Fruit fly (Drosophila melanogaster) whole organism, wandering third instar larva: ENCODE measurements around the gene CG10587.

Source experiments
- Abd-B ChIP-seq: fragments of >200 bp; optimal IDR thresholded peaks from 2 replicates; lab custom pipeline; 2017; ENCODE audit warnings: missing biosample characterization, missing genetic modification characterization
- CG9705 ChIP-seq: fragments of 200-800 bp; sonication (Bioruptor generic); optimal IDR thresholded peaks from 2 replicates; lab custom pipeline; 2018; ENCODE audit warnings: missing biosample characterization, mild to moderate bottlenecking, missing genetic modification characterization
- CrebA ChIP-seq: fragments of 200-800 bp; sonication (Bioruptor generic); optimal IDR thresholded peaks from 2 replicates; lab custom pipeline; 2016; ENCODE audit warnings: missing biosample characterization, mild to moderate bottlenecking, missing genetic modification characterization, borderline replicate concordance
- Dif ChIP-seq: fragments of 200-275, 200-300 bp; sonication (Bioruptor generic); optimal IDR thresholded peaks from 2 replicates; lab custom pipeline; 2018; ENCODE audit warnings: missing biosample characterization, missing genetic modification characterization; ENCODE audit not compliant: partially characterized antibody
- GATAd ChIP-seq: sonication (Bioruptor generic); optimal IDR thresholded peaks from 2 replicates; lab custom pipeline; 2016; ENCODE audit warnings: missing biosample characterization, missing genetic modification characterization
- HLH106 ChIP-seq: fragments of 200-800 bp; optimal IDR thresholded peaks from 3 replicates; lab custom pipeline; 2019; ENCODE audit warnings: missing biosample characterization, mild to moderate bottlenecking, missing genetic modification characterization, moderate library complexity
- Hnf4 ChIP-seq: fragments of 200-800 bp; sonication (Bioruptor generic); optimal IDR thresholded peaks from 2 replicates; lab custom pipeline; 2016; ENCODE audit warnings: missing biosample characterization, mild to moderate bottlenecking, missing genetic modification characterization
- Mio ChIP-seq: sonication (Bioruptor generic); optimal IDR thresholded peaks from 2 replicates; lab custom pipeline; 2016; ENCODE audit warnings: missing biosample characterization, missing genetic modification characterization
- Myc ChIP-seq: fragments of >200 bp; optimal IDR thresholded peaks from 2 replicates; lab custom pipeline; 2017
- N ChIP-seq: fragments of >200 bp; optimal IDR thresholded peaks from 2 replicates; lab custom pipeline; 2018; ENCODE audit warnings: missing biosample characterization, missing external identifiers, missing genetic modification characterization
- OdsH ChIP-seq: fragments of 200-800 bp; sonication (Bioruptor generic); optimal IDR thresholded peaks from 2 replicates; lab custom pipeline; 2016; ENCODE audit warnings: missing biosample characterization, mild to moderate bottlenecking, missing genetic modification characterization
- Rel ChIP-seq, 2 experiments: fragments of 200-800 bp; sonication (Bioruptor generic) in 1 of 2; optimal IDR thresholded peaks; 2 replicates in 1 of 2; 3 replicates in 1 of 2; lab custom pipeline; 2016 to 2019; ENCODE audit warnings: mild to moderate bottlenecking in 2 of 2, missing biosample characterization in 2 of 2, missing genetic modification characterization in 2 of 2, moderate library complexity in 1 of 2
- Sp1 ChIP-seq: fragments of 200-800 bp; sonication (Bioruptor generic); optimal IDR thresholded peaks from 3 replicates; lab custom pipeline; 2019; ENCODE audit warnings: missing biosample characterization, mild to moderate bottlenecking, missing genetic modification characterization, moderate library complexity
- Vsx2 ChIP-seq: fragments of 200-300, 225-300 bp; sonication (Bioruptor generic); optimal IDR thresholded peaks from 2 replicates; lab custom pipeline; 2018; ENCODE audit warnings: missing biosample characterization, missing genetic modification characterization; ENCODE audit not compliant: partially characterized antibody
- br ChIP-seq: fragments of 200-800 bp; sonication (Bioruptor generic); optimal IDR thresholded peaks from 2 replicates; lab custom pipeline; 2016; ENCODE audit warnings: missing biosample characterization, missing genetic modification characterization
- brk ChIP-seq: fragments of 200-800 bp; sonication (Bioruptor generic); optimal IDR thresholded peaks from 2 replicates; lab custom pipeline; 2016; ENCODE audit warnings: missing biosample characterization, mild to moderate bottlenecking, missing genetic modification characterization
- dl ChIP-seq, 2 experiments: fragments of 175-275, 200-275 bp in 1 of 2; fragments of 200-275 bp in 1 of 2; sonication (Bioruptor generic); optimal IDR thresholded peaks; lab custom pipeline; 2018; ENCODE audit warnings: mild to moderate bottlenecking in 2 of 2, missing biosample characterization in 2 of 2, missing genetic modification characterization in 2 of 2, moderate library complexity in 2 of 2; ENCODE audit not compliant: partially characterized antibody in 2 of 2, insufficient read depth in 1 of 2
- dmrt93B ChIP-seq: fragments of 200-800 bp; sonication (Bioruptor generic); optimal IDR thresholded peaks from 2 replicates; lab custom pipeline; 2018; ENCODE audit warnings: missing biosample characterization, mild to moderate bottlenecking, missing genetic modification characterization
- ey ChIP-seq: fragments of 200-800 bp; sonication (Bioruptor generic); optimal IDR thresholded peaks from 2 replicates; lab custom pipeline; 2016; ENCODE audit warnings: missing biosample characterization, missing genetic modification characterization
- foxo ChIP-seq, 2 experiments: fragments of 200-800 bp; sonication (Bioruptor generic); optimal IDR thresholded peaks; 2 replicates in 1 of 2; 3 replicates in 1 of 2; lab custom pipeline; 2016 to 2017; ENCODE audit warnings: missing biosample characterization in 2 of 2, missing genetic modification characterization in 2 of 2
- fru ChIP-seq: fragments of 200-800 bp; sonication (Bioruptor generic); optimal IDR thresholded peaks from 3 replicates; lab custom pipeline; 2016; ENCODE audit warnings: missing biosample characterization, mild to moderate bottlenecking, missing genetic modification characterization
- jim ChIP-seq: fragments of 175-275, 200-325 bp; sonication (Bioruptor generic); optimal IDR thresholded peaks from 2 replicates; lab custom pipeline; 2016; ENCODE audit warnings: missing biosample characterization, mild to moderate bottlenecking, missing genetic modification characterization
- lola ChIP-seq: fragments of >200 bp; optimal IDR thresholded peaks from 2 replicates; lab custom pipeline; 2017; ENCODE audit warnings: missing biosample characterization, missing genetic modification characterization
- psq ChIP-seq: fragments of 200-800 bp; sonication (Bioruptor generic); optimal IDR thresholded peaks from 3 replicates; lab custom pipeline; 2017; ENCODE audit warnings: missing biosample characterization, mild to moderate bottlenecking, missing genetic modification characterization, moderate library complexity
- rgr ChIP-seq: fragments of 200-800 bp; sonication (Bioruptor generic); optimal IDR thresholded peaks from 3 replicates; lab custom pipeline; 2016; ENCODE audit warnings: missing biosample characterization, mild to moderate bottlenecking, missing genetic modification characterization
- sage ChIP-seq: fragments of 200-800 bp; sonication (Bioruptor generic); optimal IDR thresholded peaks from 2 replicates; lab custom pipeline; 2016; ENCODE audit warnings: missing biosample characterization, mild to moderate bottlenecking, missing genetic modification characterization
- tai ChIP-seq: sonication (Bioruptor generic); optimal IDR thresholded peaks from 2 replicates; lab custom pipeline; 2016; ENCODE audit warnings: missing biosample characterization, missing genetic modification characterization
- woc ChIP-seq: sonication (Bioruptor generic); optimal IDR thresholded peaks from 2 replicates; lab custom pipeline; 2016; ENCODE audit warnings: missing biosample characterization, mild to moderate bottlenecking, missing genetic modification characterization

CG10587 gene

dm6 chr3L:21009405-21010120, 47.2 kb upstream of the CG10587 start (continued):
- TF ChIP-seq Mio (GFP tag; lab: Kevin White, UChicago) (no peak), Dif (GFP tag; lab: Kevin White, UChicago) (peak; percentile 70), Vsx2 (GFP tag; lab: Kevin White, UChicago) (peak; percentile 23), psq (peak; percentile 85), jim (GFP tag; lab: Kevin White, UChicago) (no peak)

dm6 chr3L:21008899-21009298, 46.5 kb upstream of the CG10587 start:
- TF ChIP-seq psq = no peak
- peak; percentile 84 to 94 for TF ChIP-seq dl (GFP tag; optimal IDR thresholded peaks at IDR 0.05; lab: Kevin White, UChicago; ENCODE audit: insufficient read depth in 1 of 2, partially characterized antibody in 2 of 2)
- TF ChIP-seq Myc = no peak
- TF ChIP-seq Vsx2 (GFP tag; lab: Kevin White, UChicago) = peak; percentile 58
- TF ChIP-seq lola = no peak
- no peak for TF ChIP-seq GATAd (GFP tag; lab: Kevin White, UChicago)
- TF ChIP-seq Mio (GFP tag; lab: Kevin White, UChicago) = no peak
- no peak for TF ChIP-seq Rel (GFP tag; optimal IDR thresholded peaks at IDR 0.05; lab: Kevin White, UChicago)
- peak; percentile 11 for TF ChIP-seq Rel (tag; optimal IDR thresholded peaks at IDR 0.05; lab: Kevin White, UChicago)
- no peak for TF ChIP-seq brk (GFP tag; lab: Kevin White, UChicago)
- TF ChIP-seq Dif (GFP tag; lab: Kevin White, UChicago) = peak; percentile 94
- no peak for TF ChIP-seq tai (GFP tag; lab: Kevin White, UChicago)
- no peak for TF ChIP-seq jim (GFP tag; lab: Kevin White, UChicago)

dm6 chr3L:21008255-21008815, 46.0 kb upstream of the CG10587 start:
- TF ChIP-seq psq = peak; percentile 49
- no peak for TF ChIP-seq N
- TF ChIP-seq woc (GFP tag; lab: Kevin White, UChicago) = peak; percentile 24
- TF ChIP-seq jim (GFP tag; lab: Kevin White, UChicago) = no peak
- TF ChIP-seq ey (GFP tag; lab: Kevin White, UChicago) = peak; percentile 26

- TF ChIP-seq psq = peak; percentile 83
- no peak for TF ChIP-seq Hnf4
- TF ChIP-seq, all 38 proteins: peak for 1
Observed at dm6 chr3L:21007364-21008254, 45.3 kb upstream of the CG10587 start.

dm6 chr3L:20999639-21000038, 37.3 kb upstream of the CG10587 start:
- TF ChIP-seq OdsH (GFP tag; lab: Kevin White, UChicago) = no peak
- TF ChIP-seq jim (GFP tag; lab: Kevin White, UChicago) = no peak
- no peak for TF ChIP-seq psq
- no peak for TF ChIP-seq dl (GFP tag; optimal IDR thresholded peaks at IDR 0.05; lab: Kevin White, UChicago; ENCODE audit: insufficient read depth in 1 of 2, partially characterized antibody in 2 of 2)
- TF ChIP-seq brk (GFP tag; lab: Kevin White, UChicago) = no peak
- TF ChIP-seq CrebA = no peak
- TF ChIP-seq fru (GFP tag; lab: Kevin White, UChicago) = no peak
- TF ChIP-seq Abd-B = no peak
- TF ChIP-seq br = no peak
- TF ChIP-seq N = no peak
- no peak for TF ChIP-seq CG9705 (GFP tag; lab: Kevin White, UChicago)

dm6 chr3L:20991373-20991772, 29.0 kb upstream of the CG10587 start, which contains the start of gene CG12984:
Gene CG12984, plus strand, starts transcription at chr3L:20991673.
- TF ChIP-seq CG9705 (GFP tag; lab: Kevin White, UChicago) = no peak
- TF ChIP-seq GATAd (GFP tag; lab: Kevin White, UChicago) = no peak

- TF ChIP-seq Rel (GFP tag; optimal IDR thresholded peaks at IDR 0.05; lab: Kevin White, UChicago) (no peak), Rel (tag; optimal IDR thresholded peaks at IDR 0.05; lab: Kevin White, UChicago) (no peak), OdsH (GFP tag; lab: Kevin White, UChicago) (peak; percentile 38), brk (GFP tag; lab: Kevin White, UChicago) (peak; percentile 9), sage (GFP tag; lab: Kevin White, UChicago) (no peak), HLH106 (peak; percentile 44), foxo (GFP tag; optimal IDR thresholded peaks at IDR 0.05; lab: Kevin White, UChicago) (peak in 1 of 2 experiments; percentile 42), Sp1 (peak; percentile 49), rgr (GFP tag; lab: Kevin White, UChicago) (peak; percentile 47), woc (GFP tag; lab: Kevin White, UChicago) (no peak), psq (peak; percentile 42), dmrt93B (no peak)
Observed at dm6 chr3L:20990231-20990630, 27.9 kb upstream of the CG10587 start.
